Worm (Caenorhabditis elegans): Measurements from ENCODE around the gene dhgd-1.

DNA sequence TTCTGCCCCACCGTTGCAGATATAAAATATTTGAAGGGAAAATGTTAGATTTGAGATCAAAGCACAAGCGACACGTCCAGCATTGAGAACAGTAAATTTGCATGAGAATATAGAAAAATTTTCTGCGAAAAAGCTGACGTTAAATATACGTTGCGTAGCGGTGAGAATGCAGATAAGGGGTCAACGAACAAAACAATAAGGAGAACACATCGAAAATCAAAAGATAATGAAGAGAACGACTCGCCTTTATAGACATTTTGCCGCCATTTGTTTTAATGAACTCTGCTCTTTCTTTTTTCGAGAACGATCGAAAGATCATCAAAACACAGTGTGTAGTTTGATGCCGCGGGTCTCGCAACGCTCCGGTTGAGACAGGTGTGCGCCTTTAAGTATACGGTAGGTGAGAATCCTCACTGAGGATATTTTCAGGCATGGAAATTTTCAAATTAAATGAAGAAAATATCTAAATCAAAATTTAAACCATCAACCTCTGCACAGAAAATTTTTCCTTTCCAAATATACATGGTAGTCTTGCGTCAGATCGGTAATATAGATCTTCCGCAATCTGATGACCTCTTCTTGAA, 44.4 kb upstream of the dhgd-1 start:
- TF ChIP-seq daf-8 (GFP tag; IDR thresholded peaks at IDR 0.05) (no peak), egl-27 (tag; optimal IDR thresholded peaks at IDR 0.05) (no peak), egl-43 (GFP tag; IDR thresholded peaks at IDR 0.05) (no peak), lir-3 (tag; optimal IDR thresholded peaks at IDR 0.05) (no peak)
